Worm (Caenorhabditis elegans) whole organism, L2 larva: ENCODE results near the gene atfs-1.

Source experiments
- C34F6.9 ChIP-seq: fragments of 150-350 bp; optimal IDR thresholded peaks from 2 replicates; lab custom pipeline; 2014; ENCODE audit warnings: missing biosample characterization, missing genetic modification characterization
- F13H6.1 ChIP-seq: sonication (generic microtip); optimal IDR thresholded peaks from 2 replicates; lab custom pipeline; 2016; ENCODE audit warnings: missing genetic modification characterization, missing compliant biosample characterization
- R02D3.7 ChIP-seq: fragments of 150-350 bp; optimal IDR thresholded peaks from 2 replicates; lab custom pipeline; 2014; ENCODE audit warnings: missing biosample characterization, missing genetic modification characterization
- ZK546.5 ChIP-seq: sonication (generic microtip); optimal IDR thresholded peaks from 2 replicates; lab custom pipeline; 2017; ENCODE audit warnings: missing biosample characterization, missing genetic modification characterization
- alr-1 ChIP-seq: fragments of 150-350 bp; optimal IDR thresholded peaks from 2 replicates; lab custom pipeline; 2014; ENCODE audit warnings: missing biosample characterization, missing genetic modification characterization
- ceh-16 ChIP-seq: fragments of 150-350 bp; optimal IDR thresholded peaks from 2 replicates; lab custom pipeline; 2014; ENCODE audit warnings: missing biosample characterization, missing genetic modification characterization
- crh-2 ChIP-seq: sonication (generic microtip); optimal IDR thresholded peaks from 2 replicates; lab custom pipeline; 2017; ENCODE audit warnings: missing biosample characterization, missing genetic modification characterization
- fos-1 ChIP-seq: fragments of 150-350 bp; optimal IDR thresholded peaks from 2 replicates; lab custom pipeline; 2014; ENCODE audit warnings: missing biosample characterization, missing genetic modification characterization
- gmeb-1 ChIP-seq: fragments of 150-350 bp; optimal IDR thresholded peaks from 2 replicates; lab custom pipeline; 2014; ENCODE audit warnings: missing biosample characterization, missing genetic modification characterization
- lsy-2 ChIP-seq, 2 experiments: fragments of 150-350 bp in 1 of 2; sonication (generic microtip) in 1 of 2; optimal IDR thresholded peaks; 2 replicates each; lab custom pipeline; 2014 to 2017; ENCODE audit warnings: missing biosample characterization in 2 of 2, missing genetic modification characterization in 2 of 2
- mab-5 ChIP-seq: fragments of 150-350 bp; optimal IDR thresholded peaks from 2 replicates; lab custom pipeline; 2014; ENCODE audit warnings: missing biosample characterization, missing genetic modification characterization
- nhr-10 ChIP-seq: sonication (generic microtip); optimal IDR thresholded peaks from 2 replicates; lab custom pipeline; 2017; ENCODE audit warnings: missing biosample characterization, missing genetic modification characterization
- nhr-12 ChIP-seq: fragments of 150-350 bp; optimal IDR thresholded peaks from 2 replicates; lab custom pipeline; 2014; ENCODE audit warnings: missing biosample characterization, missing genetic modification characterization
- nhr-129 ChIP-seq: fragments of 150-350 bp; optimal IDR thresholded peaks from 2 replicates; lab custom pipeline; 2014; ENCODE audit warnings: missing biosample characterization, missing genetic modification characterization
- nhr-23 ChIP-seq: fragments of 150-350 bp; optimal IDR thresholded peaks from 2 replicates; lab custom pipeline; 2014; ENCODE audit warnings: missing biosample characterization, missing genetic modification reagents, missing genetic modification characterization
- nhr-25 ChIP-seq: fragments of 150-350 bp; sonication (generic microtip); optimal IDR thresholded peaks from 3 replicates; lab custom pipeline; 2014; ENCODE audit warnings: missing biosample characterization, missing genetic modification characterization
- nhr-6 ChIP-seq: fragments of 150-350 bp; optimal IDR thresholded peaks from 2 replicates; lab custom pipeline; 2014; ENCODE audit warnings: missing biosample characterization, missing genetic modification characterization
- sem-4 ChIP-seq: fragments of 150-350 bp; optimal IDR thresholded peaks from 2 replicates; lab custom pipeline; 2014; ENCODE audit warnings: missing biosample characterization, missing genetic modification reagents, missing genetic modification characterization
- sma-3 ChIP-seq: sonication (generic microtip); optimal IDR thresholded peaks from 2 replicates; lab custom pipeline; 2016; ENCODE audit warnings: missing genetic modification reagents, missing genetic modification characterization, missing compliant biosample characterization
- sma-9 ChIP-seq, 2 experiments: fragments of 150-350 bp in 1 of 2; sonication (generic microtip) in 1 of 2; optimal IDR thresholded peaks; 2 replicates each; lab custom pipeline; 2014 to 2016; ENCODE audit warnings: missing genetic modification characterization in 2 of 2, mild to moderate bottlenecking in 1 of 2, missing biosample characterization in 1 of 2, missing compliant biosample characterization in 1 of 2, missing genetic modification reagents in 1 of 2, moderate library complexity in 1 of 2
- snpc-4 ChIP-seq: fragments of 150-350 bp; optimal IDR thresholded peaks from 2 replicates; lab custom pipeline; 2014; ENCODE audit warnings: missing biosample characterization, missing genetic modification characterization
- unc-55 ChIP-seq: fragments of 150-350 bp; sonication (generic microtip); optimal IDR thresholded peaks from 3 replicates; lab custom pipeline; 2014; ENCODE audit warnings: missing biosample characterization, missing genetic modification reagents, missing genetic modification characterization
- ztf-1 ChIP-seq: fragments of 200-800 bp; sonication (Bioruptor generic); conservative IDR thresholded peaks from 2 replicates; pipeline ENCODE4 v1.3.6; 2022; ENCODE audit warnings: missing genetic modification characterization, missing compliant biosample characterization
- ztf-11 ChIP-seq: sonication (generic microtip); optimal IDR thresholded peaks from 2 replicates; lab custom pipeline; 2017; ENCODE audit warnings: missing biosample characterization, missing genetic modification characterization
- ztf-4 ChIP-seq: fragments of 150-350 bp; optimal IDR thresholded peaks from 2 replicates; lab custom pipeline; 2014; ENCODE audit warnings: missing biosample characterization, missing genetic modification characterization

The atfs-1 gene

DNA sequence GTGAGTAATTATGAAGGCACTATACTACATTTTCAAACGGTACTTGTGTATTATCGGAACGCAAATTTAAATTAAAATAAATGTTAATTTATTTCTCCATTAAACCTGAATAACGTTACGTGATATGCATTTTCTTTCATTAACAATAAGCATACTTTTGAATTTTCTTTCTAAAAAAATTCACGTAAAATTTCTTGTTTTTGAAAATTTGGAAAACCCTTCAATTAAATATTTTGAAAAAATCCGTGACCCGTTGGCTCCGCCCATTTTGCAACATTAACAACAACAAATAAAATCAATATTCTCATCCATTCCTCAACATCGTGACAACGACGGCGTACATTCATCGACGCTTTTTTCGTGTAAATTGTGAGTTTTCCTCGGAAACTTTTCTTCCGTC is 47.3 kb upstream of the atfs-1 start, which contains the start of gene acs-10:
Gene acs-10 (plus strand): TSS at position 301 of the 400 bp plus-strand sequence.
- TF ChIP-seq ztf-11 (tag; lab: Kevin White, UChicago) (no peak), sma-3 (GFP tag; lab: Kevin White, UChicago) (no peak), mab-5 (tag; lab: Kevin White, UChicago) (no peak)

DNA sequence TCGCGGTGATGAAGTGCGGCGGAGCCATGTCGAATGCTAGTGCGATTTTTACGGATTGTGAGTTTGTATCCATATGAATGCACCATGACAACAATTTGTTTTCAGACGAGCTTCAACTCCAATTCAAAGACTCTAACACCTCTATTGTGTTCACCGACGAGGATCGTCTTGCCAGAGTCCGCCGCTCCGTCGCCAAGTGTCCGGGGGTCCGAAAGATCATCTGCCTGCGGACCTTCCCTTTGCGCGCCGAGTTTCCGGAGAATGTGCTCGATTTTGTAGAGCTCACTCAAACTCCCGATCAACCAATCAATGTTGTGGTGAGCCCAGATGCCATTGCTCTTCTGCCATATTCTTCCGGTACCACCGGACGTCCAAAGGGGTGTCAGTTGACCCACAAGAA is 46.3 kb upstream of the atfs-1 start:
- TF ChIP-seq nhr-12 (tag; lab: Kevin White, UChicago): no peak
- no peak for TF ChIP-seq alr-1 (tag; lab: Kevin White, UChicago)
- no peak for TF ChIP-seq sma-3 (GFP tag; lab: Kevin White, UChicago)
- TF ChIP-seq nhr-10 (tag; lab: Kevin White, UChicago): no peak
- no peak for TF ChIP-seq ztf-11 (tag; lab: Kevin White, UChicago)

DNA sequence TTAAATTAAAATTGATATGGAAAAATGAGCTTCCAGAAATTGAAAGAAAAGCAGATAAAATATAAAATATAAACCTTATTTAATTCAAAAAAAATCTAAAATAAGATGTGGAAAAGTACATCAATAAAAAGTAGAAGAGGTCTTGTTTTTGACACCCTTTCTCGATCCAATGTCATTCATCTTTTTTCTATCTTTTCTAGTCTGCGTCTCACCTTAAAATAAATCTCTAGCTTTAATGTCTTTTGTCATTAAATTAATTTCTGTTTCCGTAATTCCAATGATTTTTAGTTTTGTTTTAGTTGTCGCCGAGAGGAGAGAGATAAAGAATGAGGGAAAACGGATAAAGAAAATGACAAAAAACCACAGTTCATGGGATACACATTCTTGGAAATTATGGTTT is 44.3 kb upstream of the atfs-1 start:
- no peak for TF ChIP-seq snpc-4 (tag; lab: Kevin White, UChicago)
- TF ChIP-seq nhr-25 (tag; lab: Kevin White, UChicago): peak; percentile 26
- TF ChIP-seq nhr-12 (tag; lab: Kevin White, UChicago): no peak
- TF ChIP-seq R02D3.7 (tag; lab: Kevin White, UChicago): no peak
- TF ChIP-seq C34F6.9 (tag; lab: Kevin White, UChicago): peak; percentile 18

DNA sequence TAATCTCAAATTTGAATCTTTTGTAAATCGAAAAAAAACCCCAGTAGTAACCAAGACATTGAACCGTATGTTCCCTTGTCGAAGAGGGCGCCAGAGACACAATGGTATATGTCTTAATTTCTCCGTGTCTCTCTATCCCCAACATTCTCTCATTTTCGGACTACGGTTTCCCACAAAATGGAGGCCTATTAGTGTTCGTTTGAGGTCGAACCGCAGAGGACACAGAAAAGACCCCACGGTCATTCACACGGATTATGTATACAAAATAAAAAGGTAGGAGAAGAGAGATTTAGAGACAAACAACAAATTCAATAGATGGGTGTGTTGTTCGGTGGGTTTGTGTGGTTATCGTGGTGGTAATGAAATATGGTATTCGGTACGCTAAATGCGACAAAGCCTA is 42.5 kb upstream of the atfs-1 start:
- TF ChIP-seq nhr-23 (no peak), ceh-16 (tag; lab: Kevin White, UChicago) (peak; percentile 82), lsy-2 (tag; optimal IDR thresholded peaks at IDR 0.05; lab: Kevin White, UChicago) (no peak), ztf-4 (tag; lab: Kevin White, UChicago) (no peak), nhr-25 (tag; lab: Kevin White, UChicago) (peak; percentile 55)

DNA sequence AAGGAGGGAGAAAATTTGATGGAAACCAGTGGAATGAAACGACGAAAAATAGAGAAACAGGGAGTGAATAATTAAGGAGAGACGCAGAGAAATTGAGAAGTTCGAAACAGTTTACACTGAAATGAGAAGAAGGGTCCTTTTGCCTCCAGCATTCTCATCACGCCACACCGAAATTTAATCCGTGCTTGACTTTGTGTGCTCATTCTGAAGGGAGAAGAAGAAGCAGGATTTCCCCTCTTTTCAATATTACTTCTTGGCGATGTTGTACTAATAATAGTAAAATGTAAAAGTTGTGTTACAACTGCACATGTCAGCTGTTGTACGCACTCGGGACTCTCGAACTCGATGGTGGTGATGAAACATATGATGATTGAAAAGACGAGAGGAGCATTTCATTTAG is 39.8 kb upstream of the atfs-1 start:
- TF ChIP-seq R02D3.7 (tag; lab: Kevin White, UChicago): no peak
- no peak for TF ChIP-seq sem-4 (tag; lab: Kevin White, UChicago)
- peak; percentile 70 for TF ChIP-seq F13H6.1 (tag; lab: Kevin White, UChicago)
- no peak for TF ChIP-seq nhr-6 (tag; lab: Kevin White, UChicago)
- TF ChIP-seq nhr-25 (tag; lab: Kevin White, UChicago): no peak
- TF ChIP-seq lsy-2 (tag; optimal IDR thresholded peaks at IDR 0.05; lab: Kevin White, UChicago): no peak
- peak; percentile 38 for TF ChIP-seq nhr-129 (tag; lab: Kevin White, UChicago)
- TF ChIP-seq sma-9 (GFP tag; optimal IDR thresholded peaks at IDR 0.05; lab: Kevin White, UChicago): peak; percentile 31
- no peak for TF ChIP-seq sma-9 (tag; optimal IDR thresholded peaks at IDR 0.05; lab: Kevin White, UChicago)
- peak; percentile 8 for TF ChIP-seq unc-55

DNA sequence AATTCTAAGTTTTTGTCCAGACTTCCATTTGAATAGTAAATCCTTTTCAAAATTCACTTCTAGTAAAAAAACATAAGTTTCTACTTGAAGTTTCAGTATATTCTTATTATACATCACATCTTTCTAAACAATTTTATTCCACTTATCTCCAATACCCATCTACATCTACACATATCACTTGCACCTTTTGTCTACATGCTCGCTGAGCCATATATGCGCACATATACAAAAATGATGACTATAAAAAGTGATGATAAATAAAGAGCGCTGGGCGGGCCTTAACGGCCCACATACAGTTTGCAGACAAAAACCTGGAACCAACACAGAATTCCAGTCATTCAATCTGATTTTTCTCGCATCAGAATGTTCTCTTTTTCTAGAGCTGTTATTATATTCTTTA is 37.0 kb upstream of the atfs-1 start, which contains the start of gene AH10.2:
Gene AH10.2 (plus strand): TSS at position 301 of the 400 bp plus-strand sequence.
- TF ChIP-seq nhr-6 (tag; lab: Kevin White, UChicago): no peak
- TF ChIP-seq crh-2: no peak
- TF ChIP-seq F13H6.1 (tag; lab: Kevin White, UChicago): no peak
- no peak for TF ChIP-seq mab-5 (tag; lab: Kevin White, UChicago)
- TF ChIP-seq alr-1 (tag; lab: Kevin White, UChicago): no peak
- TF ChIP-seq nhr-129 (tag; lab: Kevin White, UChicago): no peak
- TF ChIP-seq ZK546.5 (tag; lab: Kevin White, UChicago): no peak
- no peak for TF ChIP-seq sma-9 (GFP tag; optimal IDR thresholded peaks at IDR 0.05; lab: Kevin White, UChicago)
- no peak for TF ChIP-seq sma-9 (tag; optimal IDR thresholded peaks at IDR 0.05; lab: Kevin White, UChicago)
- TF ChIP-seq ztf-1: no peak
- no peak for TF ChIP-seq nhr-23

DNA sequence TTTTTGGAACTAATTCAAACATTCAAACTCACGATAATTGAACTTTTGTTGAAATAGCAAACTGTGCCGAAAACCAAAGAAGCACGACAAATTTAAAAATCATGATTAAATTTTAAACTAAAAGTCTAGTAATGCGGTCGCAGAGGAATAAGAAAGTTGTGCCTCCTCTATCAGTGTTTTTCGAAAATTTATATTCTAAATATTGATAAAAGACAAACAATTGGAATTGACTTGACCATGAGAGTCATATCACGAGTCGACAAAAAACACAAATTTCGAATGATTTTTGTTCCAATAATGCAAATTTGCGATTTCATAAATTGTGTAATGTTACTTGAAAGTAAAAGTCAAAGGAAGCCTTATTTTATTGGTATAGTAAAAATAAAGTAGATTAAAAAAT is 32.8 kb upstream of the atfs-1 start, which contains the start of gene cest-1.2:
Gene cest-1.2 (minus strand): TSS at position 165 of the 400 bp plus-strand sequence.
- TF ChIP-seq snpc-4 (tag; lab: Kevin White, UChicago) (no peak), gmeb-1 (tag; lab: Kevin White, UChicago) (peak; percentile 4), fos-1 (tag; lab: Kevin White, UChicago) (peak; percentile 25)
